Fruit fly (Drosophila melanogaster) whole organism, embryonic: ENCODE data around the gene CG17549.

Experiments
- Adf1 ChIP-seq: fragments of 200-800 bp; sonication (Bioruptor generic); IDR thresholded peaks from 2 replicates; pipeline ENCODE4 v1.3.6; 2022; ENCODE audit warnings: missing biosample characterization, missing genetic modification characterization
- Blimp-1 ChIP-seq: fragments of 200-800 bp; sonication (Bioruptor generic); optimal IDR thresholded peaks from 3 replicates; lab custom pipeline; 2018; ENCODE audit warnings: missing biosample characterization, missing genetic modification characterization, mild to moderate bottlenecking, moderate library complexity, missing genetic modification reagents
- C15 ChIP-seq: fragments of 200-800 bp; sonication (Bioruptor generic); IDR thresholded peaks from 3 replicates; pipeline ENCODE4 v1.3.6; 2022; ENCODE audit warnings: missing biosample characterization, missing genetic modification characterization
- CG10209 ChIP-seq: fragments of 200-800 bp; sonication (Bioruptor generic); optimal IDR thresholded peaks from 3 replicates; lab custom pipeline; 2017; ENCODE audit warnings: missing biosample characterization, mild to moderate bottlenecking, missing genetic modification characterization, missing genetic modification reagents
- CG10267 ChIP-seq: fragments of 200-800 bp; sonication (Bioruptor generic); optimal IDR thresholded peaks from 2 replicates; lab custom pipeline; 2018; ENCODE audit warnings: missing biosample characterization, mild to moderate bottlenecking, missing genetic modification characterization, moderate library complexity
- CG10654 ChIP-seq: fragments of 200-800 bp; sonication (Bioruptor generic); optimal IDR thresholded peaks from 2 replicates; lab custom pipeline; 2016; ENCODE audit warnings: missing biosample characterization, missing genetic modification characterization
- CG14860 ChIP-seq: fragments of 200-800 bp; sonication (Bioruptor generic); IDR thresholded peaks from 3 replicates; pipeline ENCODE4 v1.3.6; 2022; ENCODE audit warnings: missing biosample characterization, missing genetic modification characterization; ENCODE audit not compliant: partially characterized antibody
- CG15073 ChIP-seq: fragments of 200-800 bp; sonication (Bioruptor generic); optimal IDR thresholded peaks from 2 replicates; lab custom pipeline; 2016; ENCODE audit warnings: missing biosample characterization, missing genetic modification characterization
- CG15601 ChIP-seq: fragments of 200-800 bp; sonication (Bioruptor generic); optimal IDR thresholded peaks from 3 replicates; lab custom pipeline; 2019; ENCODE audit warnings: missing biosample characterization, mild to moderate bottlenecking, missing genetic modification characterization, moderate library complexity
- CG16813 ChIP-seq: fragments of 200-800 bp; sonication (Bioruptor generic); IDR thresholded peaks from 3 replicates; pipeline ENCODE4 v1.3.6; 2022; ENCODE audit warnings: missing biosample characterization, missing genetic modification characterization; ENCODE audit not compliant: partially characterized antibody
- CG17361 ChIP-seq: fragments of 200-800 bp; sonication (Bioruptor generic); IDR thresholded peaks from 3 replicates; pipeline ENCODE4 v1.3.6; 2022; ENCODE audit warnings: missing biosample characterization, missing genetic modification characterization
- CG17612 ChIP-seq: fragments of 200-800 bp; sonication (Bioruptor generic); IDR thresholded peaks from 2 replicates; pipeline ENCODE4 v1.3.6; 2022; ENCODE audit warnings: missing biosample characterization, missing genetic modification characterization
- CG18011 ChIP-seq: fragments of 200-800 bp; sonication (Bioruptor generic); optimal IDR thresholded peaks from 2 replicates; lab custom pipeline; 2017; ENCODE audit warnings: missing biosample characterization, missing genetic modification characterization, mild to moderate bottlenecking, moderate library complexity, missing genotype
- CG18262 ChIP-seq: fragments of 200-800 bp; optimal IDR thresholded peaks from 3 replicates; lab custom pipeline; 2019; ENCODE audit warnings: missing biosample characterization, mild to moderate bottlenecking, missing genetic modification characterization, moderate library complexity
- CG2875 ChIP-seq: fragments of 200-800 bp; sonication (Bioruptor generic); optimal IDR thresholded peaks from 2 replicates; lab custom pipeline; 2017; ENCODE audit warnings: missing biosample characterization, mild to moderate bottlenecking, missing genetic modification characterization, missing genetic modification reagents
- CG3281 ChIP-seq: fragments of 200-800 bp; sonication (Bioruptor generic); optimal IDR thresholded peaks from 3 replicates; lab custom pipeline; 2017; ENCODE audit warnings: missing biosample characterization, mild to moderate bottlenecking, missing genetic modification characterization
- CG3995 ChIP-seq: fragments of 200-800 bp; sonication (Bioruptor generic); optimal IDR thresholded peaks from 3 replicates; lab custom pipeline; 2016; ENCODE audit warnings: missing biosample characterization, missing genetic modification characterization
- CG4617 ChIP-seq: fragments of 200-800 bp; sonication (Bioruptor generic); optimal IDR thresholded peaks from 3 replicates; lab custom pipeline; 2016; ENCODE audit warnings: missing biosample characterization, missing genetic modification characterization, borderline replicate concordance
- CG6254 ChIP-seq: fragments of 200-800 bp; sonication (Bioruptor generic); optimal IDR thresholded peaks from 3 replicates; lab custom pipeline; 2017; ENCODE audit warnings: mild to moderate bottlenecking, missing biosample characterization, missing genetic modification reagents, missing genetic modification characterization
- CG7786 ChIP-seq: fragments of 200-800 bp; sonication (Bioruptor generic); optimal IDR thresholded peaks from 2 replicates; lab custom pipeline; 2016; ENCODE audit warnings: missing biosample characterization, missing genetic modification characterization
- CG8290 ChIP-seq, 3 experiments: fragments of 200-800 bp; sonication (Bioruptor generic); optimal IDR thresholded peaks; 2 replicates each; lab custom pipeline; 2016 to 2019; ENCODE audit warnings: missing biosample characterization in 3 of 3, missing genetic modification characterization in 3 of 3, mild to moderate bottlenecking in 2 of 3, moderate library complexity in 1 of 3
- Dref ChIP-seq: fragments of 200-800 bp; sonication (Bioruptor generic); IDR thresholded peaks from 2 replicates; pipeline ENCODE4 v1.3.6; 2022; ENCODE audit warnings: missing biosample characterization, missing genetic modification characterization
- Drgx ChIP-seq: fragments of 200-800 bp; sonication (Bioruptor generic); IDR thresholded peaks from 2 replicates; pipeline ENCODE4 v1.3.6; 2022; ENCODE audit warnings: missing biosample characterization, missing genetic modification characterization
- ERR ChIP-seq: fragments of 200-800 bp; sonication (Bioruptor generic); optimal IDR thresholded peaks from 2 replicates; lab custom pipeline; 2016; ENCODE audit warnings: missing biosample characterization, missing genetic modification characterization
- Gsc ChIP-seq: fragments of 200-800 bp; sonication (Bioruptor generic); IDR thresholded peaks from 2 replicates; pipeline ENCODE4 v1.3.6; 2022; ENCODE audit warnings: missing biosample characterization, missing genetic modification characterization
- Hmr ChIP-seq: fragments of 200-800 bp; sonication (Bioruptor generic); optimal IDR thresholded peaks from 3 replicates; lab custom pipeline; 2017; ENCODE audit warnings: mild to moderate bottlenecking, missing biosample characterization, missing genetic modification reagents, missing genetic modification characterization
- Jarid2 ChIP-seq: fragments of 200-800 bp; sonication (Bioruptor generic); optimal IDR thresholded peaks from 3 replicates; lab custom pipeline; 2017; ENCODE audit warnings: mild to moderate bottlenecking, missing biosample characterization, missing genetic modification reagents, missing genetic modification characterization
- Oli ChIP-seq: fragments of 200-800 bp; sonication (Bioruptor generic); optimal IDR thresholded peaks from 2 replicates; lab custom pipeline; 2018; ENCODE audit warnings: missing biosample characterization, mild to moderate bottlenecking, missing genetic modification characterization, moderate library complexity
- Usf ChIP-seq: fragments of 200-800 bp; sonication (Bioruptor generic); optimal IDR thresholded peaks from 2 replicates; lab custom pipeline; 2017; ENCODE audit warnings: missing genotype, missing biosample characterization, missing genetic modification characterization
- Vsx1 ChIP-seq: fragments of 200-800 bp; sonication (Bioruptor generic); optimal IDR thresholded peaks from 2 replicates; lab custom pipeline; 2017; ENCODE audit warnings: missing biosample characterization, mild to moderate bottlenecking, missing genetic modification characterization, missing genetic modification reagents
- ash1 ChIP-seq: fragments of 200-800 bp; sonication (Bioruptor generic); optimal IDR thresholded peaks from 2 replicates; lab custom pipeline; 2018; ENCODE audit warnings: missing biosample characterization, mild to moderate bottlenecking, missing genetic modification characterization
- bab2 ChIP-seq: fragments of 200-800 bp; sonication (Bioruptor generic); optimal IDR thresholded peaks from 2 replicates; lab custom pipeline; 2016; ENCODE audit warnings: missing biosample characterization, missing genetic modification characterization
- crp ChIP-seq, 2 experiments: fragments of 200-800 bp; sonication (Bioruptor generic); optimal IDR thresholded peaks; 2 replicates in 1 of 2; 3 replicates in 1 of 2; lab custom pipeline; 2017; ENCODE audit warnings: missing biosample characterization in 2 of 2, missing genetic modification characterization in 2 of 2, mild to moderate bottlenecking in 1 of 2, moderate library complexity in 1 of 2
- fru ChIP-seq: fragments of >200 bp; optimal IDR thresholded peaks from 2 replicates; lab custom pipeline; 2017
- gce ChIP-seq: fragments of 200-800 bp; sonication (Bioruptor generic); IDR thresholded peaks from 3 replicates; pipeline ENCODE4 v1.3.6; 2022; ENCODE audit warnings: missing biosample characterization, missing genetic modification characterization
- gcm ChIP-seq: fragments of 200-800 bp; sonication (Bioruptor generic); optimal IDR thresholded peaks from 2 replicates; lab custom pipeline; 2019; ENCODE audit warnings: missing biosample characterization, mild to moderate bottlenecking, missing genetic modification characterization, moderate library complexity
- gem ChIP-seq: fragments of 200-800 bp; sonication (Bioruptor generic); optimal IDR thresholded peaks from 2 replicates; lab custom pipeline; 2019; ENCODE audit warnings: missing biosample characterization, mild to moderate bottlenecking, missing genetic modification characterization, moderate library complexity
- gt ChIP-seq: fragments of 200-800 bp; sonication (Bioruptor generic); IDR thresholded peaks from 2 replicates; pipeline ENCODE4 v1.3.6; 2022; ENCODE audit warnings: missing biosample characterization, missing genetic modification characterization
- hb ChIP-seq: fragments of 200-800 bp; sonication (Bioruptor generic); IDR thresholded peaks from 3 replicates; pipeline ENCODE4 v1.3.6; 2022; ENCODE audit warnings: missing biosample characterization, missing genetic modification characterization; ENCODE audit not compliant: partially characterized antibody
- hkb ChIP-seq, 2 experiments: fragments of 200-800 bp in 1 of 2; fragments of >200 bp in 1 of 2; sonication (Bioruptor generic) in 1 of 2; IDR thresholded peaks in 1 of 2; optimal IDR thresholded peaks in 1 of 2; 2 replicates each; pipeline versions ENCODE4 v1.3.6 to Lab custom; 2017 to 2022; ENCODE audit warnings: missing biosample characterization in 1 of 2, missing genetic modification characterization in 1 of 2
- ken ChIP-seq: fragments of 200-800 bp; sonication (Bioruptor generic); IDR thresholded peaks from 3 replicates; pipeline ENCODE4 v1.3.6; 2022; ENCODE audit warnings: missing biosample characterization, missing genetic modification characterization
- pnt ChIP-seq: fragments of 200-800 bp; sonication (Bioruptor generic); optimal IDR thresholded peaks from 3 replicates; lab custom pipeline; 2016; ENCODE audit warnings: missing biosample characterization, missing genetic modification characterization
- ro ChIP-seq: fragments of 200-800 bp; sonication (Bioruptor generic); IDR thresholded peaks from 2 replicates; pipeline ENCODE4 v1.3.6; 2022; ENCODE audit warnings: missing biosample characterization, missing genetic modification characterization
- seq ChIP-seq: fragments of 200-800 bp; sonication (Bioruptor generic); IDR thresholded peaks from 2 replicates; pipeline ENCODE4 v1.3.6; 2022; ENCODE audit warnings: missing biosample characterization, missing genetic modification characterization
- stwl ChIP-seq: fragments of 200-800 bp; sonication (Bioruptor generic); optimal IDR thresholded peaks from 3 replicates; lab custom pipeline; 2018; ENCODE audit warnings: missing biosample characterization, mild to moderate bottlenecking, missing genetic modification characterization, moderate library complexity
- tin ChIP-seq: fragments of 200-800 bp; sonication (Bioruptor generic); optimal IDR thresholded peaks from 3 replicates; lab custom pipeline; 2016; ENCODE audit warnings: missing biosample characterization, missing genetic modification characterization
- tup ChIP-seq: fragments of 200-800 bp; sonication (Bioruptor generic); optimal IDR thresholded peaks from 2 replicates; lab custom pipeline; 2016; ENCODE audit warnings: missing biosample characterization, mild to moderate bottlenecking, missing genetic modification characterization, moderate library complexity
- tx ChIP-seq: fragments of 200-800 bp; sonication (Bioruptor generic); optimal IDR thresholded peaks from 2 replicates; lab custom pipeline; 2016; ENCODE audit warnings: missing biosample characterization, missing genetic modification characterization
- vvl ChIP-seq: fragments of 200-800 bp; sonication (Bioruptor generic); IDR thresholded peaks from 2 replicates; pipeline ENCODE4 v1.3.6; 2022; ENCODE audit warnings: missing biosample characterization, missing genetic modification characterization
- zen ChIP-seq: fragments of 200-800 bp; sonication (Bioruptor generic); optimal IDR thresholded peaks from 3 replicates; lab custom pipeline; 2018; ENCODE audit warnings: missing biosample characterization, mild to moderate bottlenecking, missing genetic modification characterization, moderate library complexity

The CG17549 gene

DNA sequence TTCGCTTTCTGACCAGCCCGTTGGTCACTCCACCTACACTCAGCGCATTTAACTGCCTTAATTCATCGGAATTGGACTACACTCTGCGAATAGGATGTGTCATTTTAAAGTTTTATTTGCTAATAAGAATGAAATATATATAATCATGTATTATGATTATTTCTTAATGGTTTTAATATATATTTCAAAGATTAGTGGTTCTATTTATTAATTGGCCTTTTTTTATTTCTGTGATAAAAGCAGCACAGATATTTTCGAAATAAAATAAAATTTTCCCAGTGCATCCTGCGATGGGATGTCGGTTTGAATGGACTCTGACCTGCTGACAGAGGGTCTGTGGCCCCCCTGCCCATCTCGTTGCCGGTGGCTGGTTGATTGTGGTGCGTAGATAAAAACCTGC is 16.1 kb downstream of the CG17549 start (continued):
- TF ChIP-seq CG18262 (tag; lab: Kevin White, UChicago): peak; percentile 63
- peak; percentile 60 for TF ChIP-seq Blimp-1 (GFP tag; lab: Kevin White, UChicago)
- no peak for TF ChIP-seq Vsx1 (GFP tag; lab: Kevin White, UChicago)
- no peak for TF ChIP-seq Adf1 (GFP tag; lab: Robert Waterston, UW)
- no peak for TF ChIP-seq CG17612 (GFP tag; lab: Robert Waterston, UW)
- TF ChIP-seq Oli: peak; percentile 46
- no peak for TF ChIP-seq Drgx (GFP tag; lab: Robert Waterston, UW)
- no peak for TF ChIP-seq tup
- TF ChIP-seq tx: no peak
- 0 out of 2 replicates have a peak, but pooled peaks have one; percentile 16 for TF ChIP-seq vvl
- TF ChIP-seq CG14860 (GFP tag; lab: Robert Waterston, UW): no peak
- TF ChIP-seq hkb (optimal IDR thresholded peaks at IDR 0.05; lab: Kevin White, UChicago): no peak
- no peak for TF ChIP-seq hkb (GFP tag; IDR thresholded peaks at IDR 0.05; lab: Robert Waterston, UW)
- TF ChIP-seq CG7786 (GFP tag; lab: Kevin White, UChicago): no peak
- TF ChIP-seq Jarid2: no peak
- TF ChIP-seq CG15601 (tag; lab: Kevin White, UChicago): peak; percentile 59
- no peak for TF ChIP-seq bab2 (GFP tag; lab: Kevin White, UChicago)
- TF ChIP-seq CG17361 (GFP tag; lab: Robert Waterston, UW): peak; percentile 58; the same call in 2 of the 3 replicates
- peak; percentile 0 for TF ChIP-seq CG2875 (GFP tag; lab: Kevin White, UChicago)
- TF ChIP-seq CG6254 (GFP tag; lab: Kevin White, UChicago): peak; percentile 10
- TF ChIP-seq gem (tag; lab: Kevin White, UChicago): peak; percentile 72
- no peak for TF ChIP-seq ash1 (GFP tag; lab: Kevin White, UChicago)
- TF ChIP-seq ro (GFP tag; lab: Robert Waterston, UW): no peak
- no peak for TF ChIP-seq ken (GFP tag; lab: Robert Waterston, UW)
- TF ChIP-seq Dref (GFP tag; lab: Robert Waterston, UW): no peak
- TF ChIP-seq CG3281: no peak
- peak; percentile 47 for TF ChIP-seq CG10267
- TF ChIP-seq hb (GFP tag; lab: Robert Waterston, UW): no peak
- no peak for TF ChIP-seq tin (GFP tag; lab: Kevin White, UChicago)
- TF ChIP-seq C15 (GFP tag; lab: Robert Waterston, UW): no peak
- no peak for TF ChIP-seq gt (GFP tag; lab: Robert Waterston, UW)
- 0 out of 2 replicates have a peak, but pooled peaks have one; percentile 9 for TF ChIP-seq seq (GFP tag; lab: Robert Waterston, UW)
- TF ChIP-seq gcm (GFP tag; lab: Kevin White, UChicago): peak; percentile 12
- no peak for TF ChIP-seq crp (GFP tag; optimal IDR thresholded peaks at IDR 0.05; lab: Kevin White, UChicago)
- no peak for TF ChIP-seq Gsc
- no peak for TF ChIP-seq CG16813 (GFP tag; lab: Robert Waterston, UW)
- TF ChIP-seq CG10654 (GFP tag; lab: Kevin White, UChicago): no peak
- TF ChIP-seq pnt: no peak
- no peak for TF ChIP-seq gce (GFP tag; lab: Robert Waterston, UW)
- no peak for TF ChIP-seq CG3995 (GFP tag; lab: Kevin White, UChicago)
- no peak for TF ChIP-seq CG15073 (GFP tag; lab: Kevin White, UChicago)
- TF ChIP-seq CG18011 (GFP tag; lab: Kevin White, UChicago): no peak
- no peak for TF ChIP-seq CG8290 (GFP tag; optimal IDR thresholded peaks at IDR 0.05; lab: Kevin White, UChicago)
- TF ChIP-seq CG8290 (tag; optimal IDR thresholded peaks at IDR 0.05; lab: Kevin White, UChicago): no peak
- TF ChIP-seq ERR: no peak
- TF ChIP-seq stwl: no peak
- no peak for TF ChIP-seq Usf (GFP tag; lab: Kevin White, UChicago)
- TF ChIP-seq CG4617 (GFP tag; lab: Kevin White, UChicago): no peak
- peak; percentile 2 for TF ChIP-seq CG10209 (GFP tag; lab: Kevin White, UChicago)
- no peak for TF ChIP-seq zen (tag; lab: Kevin White, UChicago)
- peak; percentile 34 for TF ChIP-seq Hmr (GFP tag; lab: Kevin White, UChicago)
- no peak for TF ChIP-seq fru (lab: Kevin White, UChicago)
